Fruit fly (Drosophila melanogaster): ENCODE results near the gene CG14391.

CG14391 gene

dm6 chr3R:12674041-12674623 lies 20.5 kb downstream of the CG14391 start, which contains the start of gene Gnmt (continued):
- TF ChIP-seq bsh (GFP tag; optimal IDR thresholded peaks at IDR 0.05), result peak in 1 of 2 experiments; percentile 10
- no peak for TF ChIP-seq CG8388 (GFP tag; optimal IDR thresholded peaks at IDR 0.05)
- peak in 1 of 2 experiments; percentile 24 for TF ChIP-seq Pdp1 (GFP tag; optimal IDR thresholded peaks at IDR 0.05)
- TF ChIP-seq CG34376 (GFP tag; optimal IDR thresholded peaks at IDR 0.05), result peak; percentile 78
- no peak for TF ChIP-seq CG2712 (tag; optimal IDR thresholded peaks at IDR 0.05)
- peak in 1 of 2 experiments; percentile 87 for TF ChIP-seq Hr78 (GFP tag; optimal IDR thresholded peaks at IDR 0.05)
- no peak for TF ChIP-seq CG17361 (GFP tag; IDR thresholded peaks at IDR 0.05)
- TF ChIP-seq gcm (GFP tag; optimal IDR thresholded peaks at IDR 0.05), result no peak
- no peak for TF ChIP-seq sens (GFP tag)
- TF ChIP-seq Oli (tag; optimal IDR thresholded peaks at IDR 0.05), result no peak
- TF ChIP-seq hkb (optimal IDR thresholded peaks at IDR 0.05), result no peak
- TF ChIP-seq hkb (GFP tag; IDR thresholded peaks at IDR 0.05), result 0 out of 2 replicates have a peak, but pooled peaks have one; percentile 9
- TF ChIP-seq CG4707 (GFP tag; optimal IDR thresholded peaks at IDR 0.05), result no peak
- no peak for TF ChIP-seq CG7987 (GFP tag; optimal IDR thresholded peaks at IDR 0.05)
- no peak for TF ChIP-seq CG10462 (GFP tag; optimal IDR thresholded peaks at IDR 0.05)
- no peak for TF ChIP-seq HLH3B (GFP tag; IDR thresholded peaks at IDR 0.05)
- TF ChIP-seq yki (optimal IDR thresholded peaks at IDR 0.05), result no peak
- no peak for TF ChIP-seq sr (GFP tag; IDR thresholded peaks at IDR 0.05)
- TF ChIP-seq ci (GFP tag; IDR thresholded peaks at IDR 0.05), result 0 out of 3 replicates have a peak, but pooled peaks have one; percentile 16
- TF ChIP-seq Elba2 (GFP tag; optimal IDR thresholded peaks at IDR 0.05), result no peak
- TF ChIP-seq dm (GFP tag; optimal IDR thresholded peaks at IDR 0.05), result no peak
- no peak for TF ChIP-seq fd3F (GFP tag; optimal IDR thresholded peaks at IDR 0.05)
- no peak for TF ChIP-seq Ptx1 (GFP tag; IDR thresholded peaks at IDR 0.05)
- no peak for TF ChIP-seq z (GFP tag; IDR thresholded peaks at IDR 0.05)
- no peak for TF ChIP-seq sob (GFP tag; IDR thresholded peaks at IDR 0.05)
- no peak for TF ChIP-seq Ravus (GFP tag; IDR thresholded peaks at IDR 0.05)
- peak; percentile 78 for TF ChIP-seq grau (tag; optimal IDR thresholded peaks at IDR 0.05)
- no peak for TF ChIP-seq NC2α (GFP tag; optimal IDR thresholded peaks at IDR 0.05)
- no peak for TF ChIP-seq Poxn (GFP tag; IDR thresholded peaks at IDR 0.05)
- no peak for TF ChIP-seq repo (GFP tag; optimal IDR thresholded peaks at IDR 0.05)
- TF ChIP-seq CG32532 (GFP tag; IDR thresholded peaks at IDR 0.05), result peak; percentile 33; the same call in 1 of the 2 replicates
- TF ChIP-seq dysf (GFP tag; IDR thresholded peaks at IDR 0.05), result peak; percentile 10; the same call in 1 of the 3 replicates
- no peak for TF ChIP-seq CG15011 (GFP tag; optimal IDR thresholded peaks at IDR 0.05)
- peak; percentile 47 for TF ChIP-seq Med (GFP tag)
- TF ChIP-seq CG10431 (GFP tag; optimal IDR thresholded peaks at IDR 0.05), result no peak
- TF ChIP-seq stwl (tag; optimal IDR thresholded peaks at IDR 0.05), result no peak
- peak; percentile 16 for TF ChIP-seq CG2120 (GFP tag; optimal IDR thresholded peaks at IDR 0.05)
- no peak for TF ChIP-seq ranshi (GFP tag; IDR thresholded peaks at IDR 0.05)
- no peak for TF ChIP-seq Doc2 (GFP tag; IDR thresholded peaks at IDR 0.05)
- peak; percentile 40 for TF ChIP-seq Fer3 (tag; optimal IDR thresholded peaks at IDR 0.05)
- TF ChIP-seq ase (GFP tag; IDR thresholded peaks at IDR 0.05), result no peak
- no peak for TF ChIP-seq prd (optimal IDR thresholded peaks at IDR 0.05)
- 0 out of 3 replicates have a peak, but pooled peaks have one; percentile 12 for TF ChIP-seq prd (GFP tag; IDR thresholded peaks at IDR 0.05)
- no peak for TF ChIP-seq CG12659 (GFP tag; optimal IDR thresholded peaks at IDR 0.05)
- TF ChIP-seq sqz (GFP tag; optimal IDR thresholded peaks at IDR 0.05), result no peak
- TF ChIP-seq CG10209 (GFP tag; optimal IDR thresholded peaks at IDR 0.05), result no peak
